Worm (Caenorhabditis elegans) whole organism, young adult: ENCODE results near the gene C05C9.3.

Experiments used
- B0035.1 ChIP-seq: sonication (generic microtip); optimal IDR thresholded peaks from 2 replicates; lab custom pipeline; 2016; ENCODE audit warnings: missing genetic modification characterization, mild to moderate bottlenecking, missing compliant biosample characterization, missing genotype, missing genetic modification reagents
- C06A6.2 ChIP-seq: fragments of 200-800 bp; sonication (Bioruptor generic); conservative IDR thresholded peaks from 2 replicates; pipeline ENCODE4 v1.3.6; 2022; ENCODE audit warnings: missing genetic modification characterization, missing compliant biosample characterization
- D2030.7 ChIP-seq: fragments of 200-800 bp; sonication (Bioruptor generic); IDR thresholded peaks from 2 replicates; pipeline ENCODE4 v1.3.6; 2022; ENCODE audit warnings: missing genetic modification reagents, missing genetic modification characterization, missing compliant biosample characterization
- F10E7.11 ChIP-seq: sonication (generic microtip); optimal IDR thresholded peaks from 2 replicates; lab custom pipeline; 2017; ENCODE audit warnings: mild to moderate bottlenecking, missing genetic modification characterization, moderate library complexity, missing compliant biosample characterization
- F33H1.4 ChIP-seq: fragments of 200-800 bp; sonication (Bioruptor generic); IDR thresholded peaks from 2 replicates; pipeline ENCODE4 v1.3.6; 2022; ENCODE audit warnings: missing genetic modification reagents, missing genetic modification characterization, missing compliant biosample characterization
- F39B2.1 ChIP-seq: fragments of 200-800 bp; sonication (Bioruptor generic); IDR thresholded peaks from 2 replicates; pipeline ENCODE4 v1.3.6; 2022; ENCODE audit warnings: missing genetic modification reagents, missing genetic modification characterization, missing compliant biosample characterization
- F49E8.2 ChIP-seq: sonication (generic microtip); optimal IDR thresholded peaks from 3 replicates; lab custom pipeline; 2017; ENCODE audit warnings: missing genetic modification characterization, mild to moderate bottlenecking, missing compliant biosample characterization, antibody characterized with exemption, moderate library complexity; ENCODE audit not compliant: insufficient read depth
- F57A8.1 ChIP-seq: fragments of 200-800 bp; sonication (Bioruptor generic); optimal IDR thresholded peaks from 2 replicates; lab custom pipeline; 2018; ENCODE audit warnings: mild to moderate bottlenecking, missing genetic modification characterization, moderate library complexity, missing compliant biosample characterization
- T07F8.4 ChIP-seq: sonication (generic microtip); optimal IDR thresholded peaks from 2 replicates; lab custom pipeline; 2016; ENCODE audit warnings: mild to moderate bottlenecking, missing genetic modification characterization, moderate library complexity, missing compliant biosample characterization
- Y95B8A.8 ChIP-seq: fragments of 200-800 bp; sonication (Bioruptor generic); IDR thresholded peaks from 2 replicates; pipeline ENCODE4 v1.3.6; 2022; ENCODE audit warnings: missing genetic modification reagents, missing genetic modification characterization, missing compliant biosample characterization
- aptf-3 ChIP-seq: fragments of 200-800 bp; sonication (Bioruptor generic); IDR thresholded peaks from 2 replicates; pipeline ENCODE4 v1.3.6; 2022; ENCODE audit warnings: missing genetic modification characterization, missing compliant biosample characterization
- attf-3 ChIP-seq: fragments of 200-800 bp; sonication (Bioruptor generic); conservative IDR thresholded peaks from 2 replicates; pipeline ENCODE4 v1.3.6; 2022; ENCODE audit warnings: missing genetic modification reagents, missing genetic modification characterization, missing compliant biosample characterization
- attf-6 ChIP-seq: fragments of 200-800 bp; sonication (Bioruptor generic); IDR thresholded peaks from 2 replicates; pipeline ENCODE4 v1.3.6; 2022; ENCODE audit warnings: missing genetic modification reagents, missing genetic modification characterization, missing compliant biosample characterization
- ceh-27 ChIP-seq: fragments of 200-800 bp; sonication (Bioruptor generic); optimal IDR thresholded peaks from 2 replicates; lab custom pipeline; 2018; ENCODE audit warnings: mild to moderate bottlenecking, missing genetic modification characterization, moderate library complexity, missing compliant biosample characterization
- ceh-40 ChIP-seq: fragments of 200-800 bp; sonication (Bioruptor generic); IDR thresholded peaks from 2 replicates; pipeline ENCODE4 v1.3.6; 2022; ENCODE audit warnings: missing genetic modification characterization, missing compliant biosample characterization
- die-1 ChIP-seq: sonication (generic microtip); optimal IDR thresholded peaks from 2 replicates; lab custom pipeline; 2016; ENCODE audit warnings: missing genotype, mild to moderate bottlenecking, missing genetic modification characterization, missing compliant biosample characterization
- efl-1 ChIP-seq: fragments of 150-350 bp; optimal IDR thresholded peaks from 2 replicates; lab custom pipeline; 2014; ENCODE audit warnings: missing biosample characterization, missing genetic modification reagents, missing genetic modification characterization
- egl-18 ChIP-seq: fragments of 200-800 bp; sonication (Bioruptor generic); IDR thresholded peaks from 2 replicates; pipeline ENCODE4 v1.3.6; 2022; ENCODE audit warnings: missing genetic modification reagents, missing genetic modification characterization, missing compliant biosample characterization
- egl-44 ChIP-seq: fragments of 200-800 bp; sonication (Bioruptor generic); IDR thresholded peaks from 2 replicates; pipeline ENCODE4 v1.3.6; 2022; ENCODE audit warnings: missing genetic modification reagents, missing genetic modification characterization, missing compliant biosample characterization
- egrh-3 ChIP-seq: fragments of 200-800 bp; sonication (Bioruptor generic); IDR thresholded peaks from 2 replicates; pipeline ENCODE4 v1.3.6; 2022; ENCODE audit warnings: missing genetic modification reagents, missing genetic modification characterization, missing compliant biosample characterization
- fkh-3 ChIP-seq: sonication (generic microtip); optimal IDR thresholded peaks from 2 replicates; lab custom pipeline; 2016; ENCODE audit warnings: mild to moderate bottlenecking, missing genetic modification characterization, missing compliant biosample characterization
- gei-17 ChIP-seq: fragments of 200-800 bp; sonication (Bioruptor generic); optimal IDR thresholded peaks from 2 replicates; lab custom pipeline; 2018; ENCODE audit warnings: mild to moderate bottlenecking, missing genetic modification characterization, missing compliant biosample characterization
- hlh-12 ChIP-seq: sonication (generic microtip); optimal IDR thresholded peaks from 2 replicates; lab custom pipeline; 2016; ENCODE audit warnings: missing genetic modification characterization, missing compliant biosample characterization
- hmg-20 ChIP-seq: fragments of 200-800 bp; sonication (Bioruptor generic); IDR thresholded peaks from 2 replicates; pipeline ENCODE4 v1.3.6; 2022; ENCODE audit warnings: missing genetic modification reagents, missing genetic modification characterization, missing compliant biosample characterization
- hsf-1 ChIP-seq: fragments of 200-800 bp; sonication (Bioruptor generic); IDR thresholded peaks from 2 replicates; pipeline ENCODE4 v1.3.6; 2022; ENCODE audit warnings: missing genetic modification reagents, missing genetic modification characterization, missing compliant biosample characterization
- lag-1 ChIP-seq: fragments of 200-800 bp; sonication (Bioruptor generic); IDR thresholded peaks from 2 replicates; pipeline ENCODE4 v1.3.6; 2022; ENCODE audit warnings: missing genetic modification reagents, missing genetic modification characterization, missing compliant biosample characterization
- let-607 ChIP-seq, 2 experiments: fragments of 200-800 bp in 1 of 2; sonication (Bioruptor generic) in 1 of 2; sonication (generic microtip) in 1 of 2; optimal IDR thresholded peaks; 2 replicates each; lab custom pipeline; 2016 to 2018; ENCODE audit warnings: mild to moderate bottlenecking in 2 of 2, missing compliant biosample characterization in 2 of 2, missing genetic modification characterization in 2 of 2, moderate library complexity in 2 of 2, missing genotype in 1 of 2
- lin-35 ChIP-seq, 3 experiments: fragments of 150-350 bp in 2 of 3; sonication (generic microtip) in 1 of 3; optimal IDR thresholded peaks; 2 replicates each; lab custom pipeline; 2014 to 2018; ENCODE audit warnings: missing biosample characterization in 3 of 3, missing genetic modification characterization in 3 of 3, missing genetic modification reagents in 3 of 3
- madf-3 ChIP-seq: fragments of 200-800 bp; sonication (Bioruptor generic); IDR thresholded peaks from 2 replicates; pipeline ENCODE4 v1.3.6; 2022; ENCODE audit warnings: missing genetic modification reagents, missing genetic modification characterization, missing compliant biosample characterization
- mes-4 ChIP-seq: sonication (generic microtip); optimal IDR thresholded peaks from 2 replicates; lab custom pipeline; 2016; ENCODE audit warnings: missing genotype, missing genetic modification characterization, missing compliant biosample characterization
- repo-1 ChIP-seq: sonication (generic microtip); optimal IDR thresholded peaks from 2 replicates; lab custom pipeline; 2017; ENCODE audit warnings: mild to moderate bottlenecking, missing genetic modification characterization, missing compliant biosample characterization
- snpc-1.1 ChIP-seq: sonication (generic microtip); optimal IDR thresholded peaks from 2 replicates; lab custom pipeline; 2017; ENCODE audit warnings: missing genetic modification characterization, mild to moderate bottlenecking, missing compliant biosample characterization, antibody characterized with exemption, moderate library complexity, missing genotype, missing genetic modification reagents; ENCODE audit not compliant: insufficient read depth
- snpc-1.3 ChIP-seq: sonication (generic microtip); optimal IDR thresholded peaks from 2 replicates; lab custom pipeline; 2017; ENCODE audit warnings: missing genetic modification characterization, mild to moderate bottlenecking, missing compliant biosample characterization, antibody characterized with exemption, moderate library complexity, missing genotype, missing genetic modification reagents; ENCODE audit not compliant: insufficient read depth
- snpc-4 ChIP-seq, 5 experiments: fragments of 150-350 bp in 1 of 5; sonication (generic microtip) in 4 of 5; optimal IDR thresholded peaks; 2 replicates each; lab custom pipeline; 2014 to 2018; ENCODE audit warnings: missing genetic modification characterization in 5 of 5, missing biosample characterization in 3 of 5, antibody characterized with exemption in 2 of 5, mild to moderate bottlenecking in 2 of 5, missing compliant biosample characterization in 2 of 5, missing genotype in 2 of 5, moderate library complexity in 2 of 5, missing genetic modification reagents in 1 of 5
- somi-1 ChIP-seq: fragments of 200-800 bp; sonication (Bioruptor generic); optimal IDR thresholded peaks from 2 replicates; lab custom pipeline; 2018; ENCODE audit warnings: mild to moderate bottlenecking, missing genetic modification characterization, missing compliant biosample characterization
- tbp1 ChIP-seq: fragments of 200-800 bp; sonication (Bioruptor generic); optimal IDR thresholded peaks from 2 replicates; lab custom pipeline; 2018; ENCODE audit warnings: mild to moderate bottlenecking, missing genetic modification characterization, missing compliant biosample characterization
- tbx-9 ChIP-seq: sonication (generic microtip); optimal IDR thresholded peaks from 2 replicates; lab custom pipeline; 2016; ENCODE audit warnings: borderline replicate concordance, missing genetic modification characterization, inconsistent platforms, missing compliant biosample characterization
- tlf-1 ChIP-seq: fragments of 200-800 bp; sonication (Bioruptor generic); optimal IDR thresholded peaks from 2 replicates; lab custom pipeline; 2018; ENCODE audit warnings: mild to moderate bottlenecking, missing genetic modification characterization, missing compliant biosample characterization
- unc-130 ChIP-seq: sonication (generic microtip); optimal IDR thresholded peaks from 2 replicates; lab custom pipeline; 2016; ENCODE audit warnings: missing genetic modification reagents, missing genetic modification characterization, missing compliant biosample characterization
- xnd-1 ChIP-seq: sonication (generic microtip); optimal IDR thresholded peaks from 2 replicates; lab custom pipeline; 2016; ENCODE audit warnings: missing genotype, missing genetic modification reagents, missing genetic modification characterization, missing compliant biosample characterization
- zfh-2 ChIP-seq: fragments of 200-800 bp; sonication (Bioruptor generic); conservative IDR thresholded peaks from 2 replicates; pipeline ENCODE4 v1.3.6; 2022; ENCODE audit warnings: missing genetic modification reagents, missing genetic modification characterization, missing compliant biosample characterization
- ztf-18 ChIP-seq: sonication (generic microtip); optimal IDR thresholded peaks from 2 replicates; lab custom pipeline; 2016; ENCODE audit warnings: missing genotype, mild to moderate bottlenecking, missing genetic modification characterization, missing compliant biosample characterization
- ztf-22 ChIP-seq: fragments of 200-800 bp; sonication (Bioruptor generic); optimal IDR thresholded peaks from 2 replicates; lab custom pipeline; 2018; ENCODE audit warnings: mild to moderate bottlenecking, missing genetic modification characterization, moderate library complexity, missing compliant biosample characterization

The C05C9.3 gene

DNA sequence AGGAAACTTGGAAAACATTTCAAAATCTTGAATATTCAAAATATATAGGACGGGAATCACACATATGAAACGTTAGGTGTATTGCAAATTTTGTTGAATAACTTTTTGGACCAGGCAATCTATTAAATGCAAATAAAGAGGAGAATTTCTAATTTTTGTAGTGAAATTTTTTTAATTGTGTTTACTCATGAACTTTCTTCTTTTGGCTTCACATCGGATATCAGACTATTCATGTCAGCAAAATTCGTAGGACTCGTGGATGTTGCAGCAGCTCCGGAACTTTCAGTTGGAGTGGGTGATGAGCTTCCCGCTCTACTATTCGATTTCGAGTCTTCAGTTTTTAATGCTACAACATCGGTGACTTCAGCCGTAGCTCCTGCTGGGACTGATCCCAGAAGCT, 30.2 kb downstream of the C05C9.3 start:
- TF ChIP-seq lag-1 (GFP tag; lab: Robert Waterston, UW) (no peak), lin-35 (GFP tag; optimal IDR thresholded peaks at IDR 0.05; lab: Kevin White, UChicago) (no peak)
- TF ChIP-seq, all 124 proteins: peak for 0

DNA sequence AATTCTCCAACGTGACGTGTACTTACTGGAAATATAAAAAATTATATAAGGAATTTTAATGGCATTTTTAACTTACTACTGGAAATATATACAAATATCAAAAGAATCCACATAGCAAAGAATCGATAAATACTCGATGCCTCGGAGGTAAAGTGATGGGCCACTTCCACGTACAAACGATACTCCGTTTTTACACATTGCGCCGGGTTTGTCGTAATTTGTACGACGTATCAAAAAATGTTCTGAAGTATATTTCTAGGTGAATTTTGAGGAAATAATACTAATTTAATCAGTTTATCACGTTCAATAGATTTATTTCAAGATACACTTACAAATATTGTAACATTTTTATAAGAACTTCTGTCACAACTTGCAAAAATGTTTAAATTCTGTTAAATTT, 31.8 kb downstream of the C05C9.3 start, which contains the start of gene R08B4.3:
TSS of gene R08B4.3 (minus strand) at position 198 of the 400 bp plus-strand sequence.
- TF ChIP-seq attf-3 (GFP tag; lab: Robert Waterston, UW) (peak; percentile 70), egl-18 (GFP tag; lab: Robert Waterston, UW) (no peak), C06A6.2 (GFP tag; lab: Robert Waterston, UW) (no peak), lin-35 (GFP tag; optimal IDR thresholded peaks at IDR 0.05; lab: Kevin White, UChicago) (no peak), Y95B8A.8 (GFP tag; lab: Robert Waterston, UW) (no peak), egl-44 (no peak), F39B2.1 (GFP tag; lab: Robert Waterston, UW) (no peak), xnd-1 (no peak)

DNA sequence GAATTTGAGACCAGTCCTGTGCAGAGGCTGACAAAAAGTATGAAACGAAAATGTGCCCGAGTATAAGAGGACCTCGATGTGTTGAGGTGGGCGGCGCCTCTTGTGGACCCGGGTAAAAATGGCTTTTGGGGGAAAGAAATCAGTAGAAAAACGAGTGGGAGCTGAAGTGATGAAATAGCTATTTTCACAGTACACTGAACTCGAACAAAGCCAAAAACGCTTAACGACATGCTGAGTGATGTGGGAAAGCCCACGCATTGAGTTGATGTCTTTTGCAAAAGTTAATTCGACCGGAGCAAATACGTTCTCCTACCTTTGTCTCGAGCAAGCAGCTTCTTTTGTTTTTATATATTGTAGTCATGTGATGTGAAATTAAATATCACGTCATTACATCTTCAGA, 35.9 kb downstream of the C05C9.3 start, which contains the start of gene nlp-66:
TSS of gene nlp-66 (minus strand) at position 101 of the 400 bp plus-strand sequence.
- TF ChIP-seq repo-1 (tag; lab: Kevin White, UChicago) (no peak), gei-17 (GFP tag; lab: Kevin White, UChicago) (no peak), tbx-9 (tag; lab: Kevin White, UChicago) (no peak), efl-1 (no peak), ztf-22 (GFP tag; lab: Kevin White, UChicago) (no peak), F49E8.2 (tag; lab: Kevin White, UChicago) (no peak), F10E7.11 (tag; lab: Kevin White, UChicago) (no peak), lag-1 (GFP tag; lab: Robert Waterston, UW) (no peak), egl-44 (no peak), ceh-27 (no peak), snpc-1.1 (tag; lab: Kevin White, UChicago) (no peak), tlf-1 (GFP tag; lab: Kevin White, UChicago) (no peak), somi-1 (GFP tag; lab: Kevin White, UChicago) (no peak), D2030.7 (no peak), T07F8.4 (tag; lab: Kevin White, UChicago) (no peak), tbp1 (GFP tag; lab: Kevin White, UChicago) (no peak), F57A8.1 (GFP tag; lab: Kevin White, UChicago) (no peak), F33H1.4 (GFP tag; lab: Robert Waterston, UW) (no peak), die-1 (tag; lab: Kevin White, UChicago) (no peak), hlh-12 (tag; lab: Kevin White, UChicago) (no peak)

DNA sequence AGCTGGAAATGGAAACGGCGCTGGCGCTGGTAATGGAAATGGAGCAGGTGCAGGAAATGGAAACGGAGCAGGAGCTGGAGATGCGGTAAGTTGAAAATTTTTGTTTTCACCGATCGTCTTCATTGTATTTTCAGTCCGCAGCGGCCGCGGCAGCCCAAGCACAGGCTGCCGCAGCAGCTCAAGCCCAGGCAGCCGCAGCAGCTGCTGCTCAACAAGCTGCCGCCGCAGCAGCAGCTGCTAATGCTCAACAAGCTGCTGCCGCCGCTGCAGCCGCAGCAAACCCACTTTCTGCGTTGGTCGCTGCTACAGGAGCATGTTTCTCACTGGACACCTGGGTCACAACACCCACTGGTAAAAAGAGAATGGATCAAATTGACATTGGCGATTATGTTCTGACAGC, 38.2 kb downstream of the C05C9.3 start:
- TF ChIP-seq hsf-1 (GFP tag; lab: Robert Waterston, UW) (no peak), egrh-3 (GFP tag; lab: Robert Waterston, UW) (peak; percentile 95), let-607 (tag; optimal IDR thresholded peaks at IDR 0.05; lab: Kevin White, UChicago) (no peak), fkh-3 (peak; percentile 20), snpc-1.3 (no peak), ceh-27 (no peak), xnd-1 (no peak), hmg-20 (no peak), ztf-18 (tag; lab: Kevin White, UChicago) (no peak), madf-3 (GFP tag; lab: Robert Waterston, UW) (no peak), snpc-4 (GFP tag; optimal IDR thresholded peaks at IDR 0.05; lab: Kevin White, UChicago) (no peak), snpc-4 (tag; optimal IDR thresholded peaks at IDR 0.05; lab: Kevin White, UChicago) (no peak), ceh-40 (GFP tag; lab: Robert Waterston, UW) (no peak), mes-4 (tag; lab: Kevin White, UChicago) (no peak), zfh-2 (GFP tag; lab: Robert Waterston, UW) (peak; percentile 90), B0035.1 (tag; lab: Kevin White, UChicago) (no peak), attf-6 (GFP tag; lab: Robert Waterston, UW) (no peak), unc-130 (GFP tag; lab: Kevin White, UChicago) (no peak), aptf-3 (GFP tag; lab: Robert Waterston, UW) (no peak)
